Worm (Caenorhabditis elegans): ENCODE measurements around the gene C43F9.7.

DNA sequence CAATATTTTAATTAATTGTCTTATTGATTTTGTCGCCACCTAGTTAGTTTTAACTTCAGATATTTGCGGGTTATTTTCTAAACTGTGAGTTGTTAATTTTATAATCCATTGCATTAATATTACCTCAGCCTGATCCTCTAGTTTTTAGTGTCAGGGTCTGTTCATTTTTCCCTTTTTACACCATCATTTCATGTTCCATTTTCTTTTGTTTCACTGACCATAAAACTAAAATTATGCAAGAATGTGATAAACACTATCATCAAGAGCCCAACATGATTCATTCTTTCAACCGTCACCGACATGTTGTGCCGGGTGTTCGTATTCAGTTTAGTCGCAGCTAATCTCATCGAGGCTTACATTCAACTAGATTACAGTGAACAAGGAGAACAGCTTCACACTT lies 45.5 kb upstream of the C43F9.7 start, which contains the start of gene F56C4.2:
- no peak for TF ChIP-seq unc-55 (GFP tag; optimal IDR thresholded peaks at IDR 0.05)
- TF ChIP-seq fkh-10 (GFP tag; optimal IDR thresholded peaks at IDR 0.05) = no peak
- TF ChIP-seq Y22D7AL.16 (tag; optimal IDR thresholded peaks at IDR 0.05) = no peak
- TF ChIP-seq sox-2 (GFP tag; IDR thresholded peaks at IDR 0.05) = no peak
- no peak for TF ChIP-seq C38D4.7 (GFP tag; optimal IDR thresholded peaks at IDR 0.05)
- no peak for TF ChIP-seq dve-1 (tag; optimal IDR thresholded peaks at IDR 0.05)
- TF ChIP-seq ceh-45 (GFP tag; IDR thresholded peaks at IDR 0.05) = no peak
- no peak for TF ChIP-seq odd-2 (tag; optimal IDR thresholded peaks at IDR 0.05)

All from whole organism, late embryonic.